Worm (Caenorhabditis elegans): ENCODE measurements around the gene K11D12.11.

K11D12.11 gene

ce11 chrV:5064761-5065421, 25.5 kb upstream of the K11D12.11 start, which contains the start of gene mlk-1:
Gene mlk-1, minus strand, starts transcription at chrV:5064811.
- TF ChIP-seq lin-40 (tag; optimal IDR thresholded peaks at IDR 0.05) (peak; percentile 71), nhr-179 (tag; optimal IDR thresholded peaks at IDR 0.05) (no peak), aptf-3 (GFP tag; IDR thresholded peaks at IDR 0.05) (no peak), let-526 (GFP tag; IDR thresholded peaks at IDR 0.05) (no peak), madf-10 (tag; optimal IDR thresholded peaks at IDR 0.05) (peak; percentile 20), Y56A3A.18 (GFP tag; IDR thresholded peaks at IDR 0.05) (no peak), nhr-27 (tag; optimal IDR thresholded peaks at IDR 0.05) (no peak), ztf-3 (GFP tag; optimal IDR thresholded peaks at IDR 0.05) (no peak), F39B2.1 (GFP tag; IDR thresholded peaks at IDR 0.05) (no peak), F33H1.4 (GFP tag; IDR thresholded peaks at IDR 0.05) (no peak), tlf-1 (GFP tag; optimal IDR thresholded peaks at IDR 0.05) (no peak), lin-26 (GFP tag; IDR thresholded peaks at IDR 0.05) (no peak), ceh-79 (tag; optimal IDR thresholded peaks at IDR 0.05) (no peak), F23B12.7 (tag; optimal IDR thresholded peaks at IDR 0.05; ENCODE audit: insufficient read depth) (no peak), mcd-1 (GFP tag; IDR thresholded peaks at IDR 0.05) (0 out of 2 replicates have a peak, but pooled peaks have one; percentile 29), T07F8.4 (tag; optimal IDR thresholded peaks at IDR 0.05) (no peak), madf-6 (GFP tag; IDR thresholded peaks at IDR 0.05) (no peak), rpc-1 (optimal IDR thresholded peaks at IDR 0.05) (no peak), rpc-1 (tag; optimal IDR thresholded peaks at IDR 0.05) (no peak), let-607 (tag; optimal IDR thresholded peaks at IDR 0.05) (no peak), nfya-1 (tag; optimal IDR thresholded peaks at IDR 0.05; ENCODE audit: borderline replicate concordance, insufficient read depth) (no peak), egl-44 (GFP tag; IDR thresholded peaks at IDR 0.05) (no peak), F22D6.2 (tag; optimal IDR thresholded peaks at IDR 0.05) (no peak), Y53F4B.3 (GFP tag; IDR thresholded peaks at IDR 0.05) (no peak), B0261.1 (tag; optimal IDR thresholded peaks at IDR 0.05) (no peak), unc-62 (GFP tag; optimal IDR thresholded peaks at IDR 0.05) (no peak), hrde-1 (tag; optimal IDR thresholded peaks at IDR 0.05; ENCODE audit: borderline replicate concordance) (no peak), bed-1 (GFP tag; IDR thresholded peaks at IDR 0.05) (no peak), Y79H2A.3 (GFP tag; conservative IDR thresholded peaks at IDR 0.05) (no peak), efl-1 (GFP tag; optimal IDR thresholded peaks at IDR 0.05) (no peak), hlh-26 (GFP tag; conservative IDR thresholded peaks at IDR 0.05) (no peak), ceh-58 (GFP tag; IDR thresholded peaks at IDR 0.05) (no peak), lsy-27 (tag; optimal IDR thresholded peaks at IDR 0.05; ENCODE audit: borderline replicate concordance, insufficient read depth) (no peak), snpc-1.3 (tag; optimal IDR thresholded peaks at IDR 0.05; ENCODE audit: insufficient read depth) (no peak), ZK185.1 (tag; optimal IDR thresholded peaks at IDR 0.05; ENCODE audit: poor library complexity, severe bottlenecking) (peak; percentile 7), lsl-1 (GFP tag; optimal IDR thresholded peaks at IDR 0.05) (no peak), ztf-26 (tag; optimal IDR thresholded peaks at IDR 0.05) (peak; percentile 33), hlh-12 (tag; optimal IDR thresholded peaks at IDR 0.05) (no peak), lin-54 (GFP tag; optimal IDR thresholded peaks at IDR 0.05) (no peak), snpc-4 (GFP tag; optimal IDR thresholded peaks at IDR 0.05) (no peak), snpc-4 (tag; optimal IDR thresholded peaks at IDR 0.05) (peak in 3 of 4 experiments; percentile 7 to 35 (median 9)), gei-17 (GFP tag; optimal IDR thresholded peaks at IDR 0.05) (no peak), atf-7 (tag; optimal IDR thresholded peaks at IDR 0.05) (no peak), sptf-2 (GFP tag; optimal IDR thresholded peaks at IDR 0.05) (no peak), mxl-1 (tag; optimal IDR thresholded peaks at IDR 0.05) (no peak), pha-4 (tag; optimal IDR thresholded peaks at IDR 0.05) (no peak), egrh-3 (GFP tag; IDR thresholded peaks at IDR 0.05) (peak; percentile 18), zim-3 (tag; optimal IDR thresholded peaks at IDR 0.05) (no peak)

Measured in whole organism, young adult.